Fruit fly (Drosophila melanogaster) whole organism, prepupa: ENCODE measurements around the gene CkIIbeta.

ENCODE experiments used
- CG11294 ChIP-seq: fragments of 200-800 bp; sonication (Bioruptor generic); IDR thresholded peaks from 2 replicates; pipeline ENCODE4 v1.3.6; 2022; ENCODE audit warnings: missing biosample characterization, missing genetic modification characterization
- CG16779 ChIP-seq: fragments of 200-800 bp; sonication (Bioruptor generic); optimal IDR thresholded peaks from 3 replicates; lab custom pipeline; 2017; ENCODE audit warnings: missing biosample characterization, mild to moderate bottlenecking, missing genetic modification characterization
- CG6854 ChIP-seq: fragments of 200-800 bp; sonication (Bioruptor generic); optimal IDR thresholded peaks from 2 replicates; lab custom pipeline; 2017; ENCODE audit warnings: missing biosample characterization, mild to moderate bottlenecking, missing genetic modification characterization
- Ets21C ChIP-seq: fragments of 200-800 bp; sonication (Bioruptor generic); optimal IDR thresholded peaks from 3 replicates; lab custom pipeline; 2016; ENCODE audit warnings: missing biosample characterization, missing genetic modification characterization
- Gug ChIP-seq: fragments of 200-800 bp; sonication (Bioruptor generic); IDR thresholded peaks from 2 replicates; pipeline ENCODE4 v1.3.6; 2022; ENCODE audit warnings: missing biosample characterization, missing genetic modification characterization
- Hr39 ChIP-seq: fragments of 200-800 bp; sonication (Bioruptor generic); optimal IDR thresholded peaks from 2 replicates; lab custom pipeline; 2016; ENCODE audit warnings: missing biosample characterization, missing genetic modification characterization
- Sox102F ChIP-seq: fragments of 200-800 bp; sonication (Bioruptor generic); optimal IDR thresholded peaks from 2 replicates; lab custom pipeline; 2016; ENCODE audit warnings: missing biosample characterization, mild to moderate bottlenecking, missing genetic modification characterization
- ss ChIP-seq, 2 experiments: fragments of 200-800 bp; sonication (Bioruptor generic); optimal IDR thresholded peaks; 2 replicates in 1 of 2; 3 replicates in 1 of 2; lab custom pipeline; 2017 to 2018; ENCODE audit warnings: mild to moderate bottlenecking in 2 of 2, missing biosample characterization in 2 of 2, missing genetic modification characterization in 2 of 2, moderate library complexity in 1 of 2

DNA sequence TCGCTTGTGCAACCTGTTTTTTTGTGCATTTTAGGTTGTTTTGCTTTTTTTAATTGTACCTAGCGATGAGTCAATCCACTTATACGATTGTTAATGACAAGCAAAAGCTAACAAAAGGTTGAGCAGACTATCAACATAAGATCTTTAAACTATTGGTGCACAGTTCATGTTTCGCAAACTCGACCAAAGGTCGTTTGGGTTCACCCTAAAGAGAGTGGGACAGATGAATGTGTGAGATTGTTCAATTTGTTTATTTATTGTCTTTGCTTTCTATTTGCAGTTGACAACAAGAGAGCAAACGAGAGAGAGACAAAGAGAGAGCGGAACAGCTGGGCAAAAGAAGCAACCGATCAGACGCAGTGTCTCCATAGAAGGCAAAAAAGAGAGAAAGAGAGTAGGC lies 30.7 kb downstream of the CkIIbeta start:
- TF ChIP-seq CG11294, result no peak
- TF ChIP-seq Sox102F, result no peak
- TF ChIP-seq ss (GFP tag; optimal IDR thresholded peaks at IDR 0.05; lab: Kevin White, UChicago), result no peak
- TF ChIP-seq Gug (GFP tag; lab: Robert Waterston, UW), result no peak
- no peak for TF ChIP-seq CG16779 (tag; lab: Kevin White, UChicago)
- peak; percentile 58 for TF ChIP-seq CG6854
- no peak for TF ChIP-seq Hr39 (GFP tag; lab: Kevin White, UChicago)
- TF ChIP-seq Ets21C (GFP tag; lab: Kevin White, UChicago), result no peak
